Worm (Caenorhabditis elegans): ENCODE measurements around the gene famp-1.

Gene famp-1

DNA sequence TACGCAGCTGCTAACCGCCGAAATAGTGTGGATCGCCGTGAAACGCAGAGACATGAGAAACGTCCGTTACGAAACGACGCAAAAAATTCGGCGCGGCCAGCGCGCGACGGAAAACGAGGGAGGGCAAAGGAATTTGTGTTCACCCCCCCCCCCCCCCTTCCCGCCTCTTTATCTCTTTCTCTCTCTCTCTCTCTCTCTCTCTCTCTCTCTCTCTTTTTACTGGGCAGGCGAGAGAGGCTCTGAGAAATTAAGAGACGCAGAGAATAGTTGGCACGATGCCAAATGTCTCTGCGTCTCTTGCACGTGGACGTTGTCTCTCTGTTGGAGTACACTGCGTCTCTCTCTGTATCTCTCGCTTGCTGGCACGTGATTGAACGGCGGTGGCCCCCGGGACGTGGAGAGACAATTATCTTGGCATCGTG lies 44.1 kb downstream of the famp-1 start (continued):
- peak; percentile 14 for TF ChIP-seq F10E7.11 (tag; optimal IDR thresholded peaks at IDR 0.05)
- peak; percentile 86 for TF ChIP-seq ceh-27 (GFP tag; optimal IDR thresholded peaks at IDR 0.05)
- TF ChIP-seq mxl-1 (tag; optimal IDR thresholded peaks at IDR 0.05): peak; percentile 2
- TF ChIP-seq B0336.3 (GFP tag; IDR thresholded peaks at IDR 0.05): peak; percentile 99
- no peak for TF ChIP-seq Y53F4B.3 (GFP tag; IDR thresholded peaks at IDR 0.05)
- no peak for TF ChIP-seq rpc-1 (optimal IDR thresholded peaks at IDR 0.05)
- no peak for TF ChIP-seq rpc-1 (tag; optimal IDR thresholded peaks at IDR 0.05)
- peak; percentile 60 for TF ChIP-seq ztf-18 (tag; optimal IDR thresholded peaks at IDR 0.05)
- TF ChIP-seq egl-18 (GFP tag; IDR thresholded peaks at IDR 0.05): peak; percentile 90
- peak; percentile 98 for TF ChIP-seq K12H6.12 (tag; optimal IDR thresholded peaks at IDR 0.05)
- peak; percentile 93 for TF ChIP-seq ekl-4 (GFP tag; IDR thresholded peaks at IDR 0.05)
- peak; percentile 85 for TF ChIP-seq rcor-1 (GFP tag; IDR thresholded peaks at IDR 0.05)
- peak; percentile 93 for TF ChIP-seq let-526 (GFP tag; IDR thresholded peaks at IDR 0.05)
- TF ChIP-seq K11D2.4 (GFP tag; IDR thresholded peaks at IDR 0.05): peak; percentile 97
- no peak for TF ChIP-seq Y79H2A.3 (GFP tag; conservative IDR thresholded peaks at IDR 0.05)
- no peak for TF ChIP-seq nfya-1 (tag; optimal IDR thresholded peaks at IDR 0.05; ENCODE audit: borderline replicate concordance, insufficient read depth)
- no peak for TF ChIP-seq unc-62 (GFP tag; optimal IDR thresholded peaks at IDR 0.05)
- TF ChIP-seq ceh-40 (GFP tag; IDR thresholded peaks at IDR 0.05): no peak
- peak; percentile 97 for TF ChIP-seq atf-7 (tag; optimal IDR thresholded peaks at IDR 0.05)
- peak; percentile 99 for TF ChIP-seq ztf-26 (tag; optimal IDR thresholded peaks at IDR 0.05)
- no peak for TF ChIP-seq tbx-9 (tag; optimal IDR thresholded peaks at IDR 0.05; ENCODE audit: borderline replicate concordance)
- TF ChIP-seq lin-54 (GFP tag; optimal IDR thresholded peaks at IDR 0.05): peak; percentile 84
- TF ChIP-seq pha-4 (tag; optimal IDR thresholded peaks at IDR 0.05): peak; percentile 50
- TF ChIP-seq zim-3 (tag; optimal IDR thresholded peaks at IDR 0.05): no peak
- TF ChIP-seq hmg-20 (GFP tag; IDR thresholded peaks at IDR 0.05): peak; percentile 76; the same call in 1 of the 2 replicates
- TF ChIP-seq cebp-1 (GFP tag; IDR thresholded peaks at IDR 0.05): 0 out of 2 replicates have a peak, but pooled peaks have one; percentile 50
- peak; percentile 96 for TF ChIP-seq cebp-1 (tag; optimal IDR thresholded peaks at IDR 0.05)
- TF ChIP-seq lsy-27 (tag; optimal IDR thresholded peaks at IDR 0.05; ENCODE audit: borderline replicate concordance, insufficient read depth): no peak
- peak; percentile 73 for TF ChIP-seq tbp1 (GFP tag; optimal IDR thresholded peaks at IDR 0.05)
- TF ChIP-seq T07F8.4 (tag; optimal IDR thresholded peaks at IDR 0.05): no peak
- TF ChIP-seq sea-2 (GFP tag; IDR thresholded peaks at IDR 0.05): peak; percentile 88; the same call in 1 of the 2 replicates
- no peak for TF ChIP-seq mes-4 (tag; optimal IDR thresholded peaks at IDR 0.05)
- TF ChIP-seq him-1 (tag; optimal IDR thresholded peaks at IDR 0.05): no peak
- TF ChIP-seq F55B11.4 (tag; optimal IDR thresholded peaks at IDR 0.05; ENCODE audit: borderline replicate concordance, insufficient read depth): no peak
- TF ChIP-seq rec-8 (tag; optimal IDR thresholded peaks at IDR 0.05): no peak
- no peak for TF ChIP-seq hlh-26 (GFP tag; conservative IDR thresholded peaks at IDR 0.05)
- peak; percentile 71; the same call in 1 of the 2 replicates for TF ChIP-seq Y56A3A.18 (GFP tag; IDR thresholded peaks at IDR 0.05)
- no peak for TF ChIP-seq fkh-3 (tag; optimal IDR thresholded peaks at IDR 0.05)
- TF ChIP-seq nfya-2 (GFP tag; IDR thresholded peaks at IDR 0.05): no peak
- TF ChIP-seq hmg-1.2 (GFP tag; IDR thresholded peaks at IDR 0.05): peak; percentile 97
- peak in 1 of 3 experiments; percentile 82 for TF ChIP-seq lin-35 (GFP tag; optimal IDR thresholded peaks at IDR 0.05)
- TF ChIP-seq ztf-3 (GFP tag; optimal IDR thresholded peaks at IDR 0.05): peak; percentile 93
- peak; percentile 96 for TF ChIP-seq dox-1 (GFP tag; IDR thresholded peaks at IDR 0.05)
- TF ChIP-seq ztf-28 (GFP tag; IDR thresholded peaks at IDR 0.05): no peak
- peak; percentile 19 for TF ChIP-seq B0261.1 (tag; optimal IDR thresholded peaks at IDR 0.05)
- TF ChIP-seq hsf-1 (GFP tag; IDR thresholded peaks at IDR 0.05): peak; percentile 44; the same call in 1 of the 2 replicates
- TF ChIP-seq T26A5.8 (tag; optimal IDR thresholded peaks at IDR 0.05): peak; percentile 23
- TF ChIP-seq lsl-1 (GFP tag; optimal IDR thresholded peaks at IDR 0.05): peak; percentile 7
- TF ChIP-seq F22D6.2 (tag; optimal IDR thresholded peaks at IDR 0.05): peak; percentile 90
